Fruit fly (Drosophila melanogaster) whole organism, prepupa: ENCODE data around the gene CG13069.

Source experiments
- CG15336 ChIP-seq: fragments of 200-800 bp; sonication (Bioruptor generic); IDR thresholded peaks from 2 replicates; pipeline ENCODE4 v1.3.6; 2022; ENCODE audit warnings: missing biosample characterization, missing genetic modification characterization
- CG3032 ChIP-seq: fragments of 200-800 bp; optimal IDR thresholded peaks from 2 replicates; lab custom pipeline; 2019; ENCODE audit warnings: missing biosample characterization, mild to moderate bottlenecking, missing genetic modification characterization, moderate library complexity
- CG31627 ChIP-seq: fragments of 200-800 bp; sonication (Bioruptor generic); optimal IDR thresholded peaks from 3 replicates; lab custom pipeline; 2016; ENCODE audit warnings: missing biosample characterization, missing genetic modification characterization
- CG6276 ChIP-seq: fragments of 200-800 bp; sonication (Bioruptor generic); optimal IDR thresholded peaks from 2 replicates; lab custom pipeline; 2017; ENCODE audit warnings: missing biosample characterization, mild to moderate bottlenecking, missing genetic modification characterization
- CG6792 ChIP-seq: fragments of 200-800 bp; sonication (Bioruptor generic); optimal IDR thresholded peaks from 3 replicates; lab custom pipeline; 2016; ENCODE audit warnings: missing biosample characterization, missing genetic modification characterization
- CG6854 ChIP-seq: fragments of 200-800 bp; sonication (Bioruptor generic); optimal IDR thresholded peaks from 2 replicates; lab custom pipeline; 2017; ENCODE audit warnings: missing biosample characterization, mild to moderate bottlenecking, missing genetic modification characterization
- Eip75B ChIP-seq: fragments of 200-800 bp; sonication (Bioruptor generic); optimal IDR thresholded peaks from 3 replicates; lab custom pipeline; 2016; ENCODE audit warnings: missing biosample characterization, missing genetic modification characterization
- Eip78C ChIP-seq: fragments of 200-800 bp; sonication (Bioruptor generic); peaks from one replicate; lab custom pipeline; 2016; ENCODE audit warnings: missing biosample characterization, missing genetic modification characterization
- Ets96B ChIP-seq: fragments of 200-800 bp; optimal IDR thresholded peaks from 2 replicates; lab custom pipeline; 2019; ENCODE audit warnings: missing biosample characterization, mild to moderate bottlenecking, missing genetic modification characterization, moderate library complexity
- Lpt ChIP-seq: fragments of 200-800 bp; sonication (Bioruptor generic); optimal IDR thresholded peaks from 3 replicates; lab custom pipeline; 2016; ENCODE audit warnings: missing biosample characterization, missing genetic modification characterization
- Sox102F ChIP-seq: fragments of 200-800 bp; sonication (Bioruptor generic); optimal IDR thresholded peaks from 2 replicates; lab custom pipeline; 2016; ENCODE audit warnings: missing biosample characterization, mild to moderate bottlenecking, missing genetic modification characterization
- Sox14 ChIP-seq: fragments of 200-800 bp; sonication (Bioruptor generic); optimal IDR thresholded peaks from 3 replicates; lab custom pipeline; 2016; ENCODE audit warnings: missing biosample characterization, missing genetic modification characterization
- cyc ChIP-seq: fragments of 200-800 bp; sonication (Bioruptor generic); optimal IDR thresholded peaks from 3 replicates; lab custom pipeline; 2016; ENCODE audit warnings: missing biosample characterization, missing genetic modification characterization
- ss ChIP-seq, 2 experiments: fragments of 200-800 bp; sonication (Bioruptor generic); optimal IDR thresholded peaks; 2 replicates in 1 of 2; 3 replicates in 1 of 2; lab custom pipeline; 2017 to 2018; ENCODE audit warnings: mild to moderate bottlenecking in 2 of 2, missing biosample characterization in 2 of 2, missing genetic modification characterization in 2 of 2, moderate library complexity in 1 of 2

- TF ChIP-seq CG6854 (GFP tag; lab: Kevin White, UChicago) (peak; percentile 14), Eip75B (GFP tag; lab: Kevin White, UChicago) (no peak), Sox14 (GFP tag; lab: Kevin White, UChicago) (peak; percentile 38), CG3032 (tag; lab: Kevin White, UChicago) (no peak), CG15336 (GFP tag; lab: Robert Waterston, UW) (no peak), Eip78C (GFP tag; lab: Kevin White, UChicago) (peak; percentile 67), CG6792 (GFP tag; lab: Kevin White, UChicago) (no peak), Sox102F (GFP tag; lab: Kevin White, UChicago) (no peak), CG6276 (GFP tag; lab: Kevin White, UChicago) (no peak), cyc (no peak), CG31627 (no peak), ss (GFP tag; optimal IDR thresholded peaks at IDR 0.05; lab: Kevin White, UChicago) (no peak), Ets96B (no peak), Lpt (GFP tag; lab: Kevin White, UChicago) (no peak)
Observed at dm6 chr3L:16233850-16234494, 31.2 kb upstream of the CG13069 start.
